Fruit fly (Drosophila melanogaster) whole organism, embryonic: ENCODE measurements around the gene CG34298.

Experiments
- Bgb ChIP-seq: fragments of 200-800 bp; sonication (Bioruptor generic); IDR thresholded peaks from 2 replicates; pipeline ENCODE4 v1.3.6; 2022; ENCODE audit warnings: missing biosample characterization, missing genetic modification characterization; ENCODE audit not compliant: partially characterized antibody
- Bteb2 ChIP-seq: fragments of 200-800 bp; sonication (Bioruptor generic); optimal IDR thresholded peaks from 2 replicates; lab custom pipeline; 2016; ENCODE audit warnings: missing biosample characterization, missing genetic modification characterization
- CG10543 ChIP-seq: fragments of 200-800 bp; sonication (Bioruptor generic); optimal IDR thresholded peaks from 3 replicates; lab custom pipeline; 2017; ENCODE audit warnings: missing biosample characterization, mild to moderate bottlenecking, missing genetic modification characterization, moderate library complexity
- CG11398 ChIP-seq: fragments of 200-800 bp; sonication (Bioruptor generic); optimal IDR thresholded peaks from 2 replicates; lab custom pipeline; 2016; ENCODE audit warnings: missing biosample characterization, missing genetic modification characterization
- CG11456 ChIP-seq: fragments of 200-800 bp; sonication (Bioruptor generic); IDR thresholded peaks from 3 replicates; pipeline ENCODE4 v1.3.6; 2022; ENCODE audit warnings: missing biosample characterization, missing genetic modification characterization
- CG12769 ChIP-seq: fragments of 200-800 bp; sonication (Bioruptor generic); optimal IDR thresholded peaks from 2 replicates; lab custom pipeline; 2019; ENCODE audit warnings: missing biosample characterization, mild to moderate bottlenecking, missing genetic modification characterization, moderate library complexity
- CG1603 ChIP-seq: fragments of 200-800 bp; sonication (Bioruptor generic); optimal IDR thresholded peaks from 2 replicates; lab custom pipeline; 2019; ENCODE audit warnings: missing biosample characterization, mild to moderate bottlenecking, missing genetic modification characterization, moderate library complexity
- CG17328 ChIP-seq: fragments of 200-800 bp; sonication (Bioruptor generic); IDR thresholded peaks from 2 replicates; pipeline ENCODE4 v1.3.6; 2022; ENCODE audit warnings: missing biosample characterization, missing genetic modification characterization
- CG18619 ChIP-seq: fragments of 200-800 bp; sonication (Bioruptor generic); optimal IDR thresholded peaks from 3 replicates; lab custom pipeline; 2017; ENCODE audit warnings: missing biosample characterization, mild to moderate bottlenecking, missing genetic modification characterization
- CG2129 ChIP-seq: fragments of 200-800 bp; sonication (Bioruptor generic); IDR thresholded peaks from 2 replicates; pipeline ENCODE4 v1.3.6; 2022; ENCODE audit warnings: missing biosample characterization, missing genetic modification characterization; ENCODE audit not compliant: partially characterized antibody
- CG3163 ChIP-seq: fragments of 200-800 bp; sonication (Bioruptor generic); optimal IDR thresholded peaks from 3 replicates; lab custom pipeline; 2016; ENCODE audit warnings: missing biosample characterization, missing genetic modification characterization
- CG6791 ChIP-seq: fragments of 200-800 bp; sonication (Bioruptor generic); IDR thresholded peaks from 3 replicates; pipeline ENCODE4 v1.3.6; 2022; ENCODE audit warnings: missing biosample characterization, missing genetic modification characterization; ENCODE audit not compliant: partially characterized antibody
- CG7556 ChIP-seq: fragments of 200-800 bp; sonication (Bioruptor generic); optimal IDR thresholded peaks from 2 replicates; lab custom pipeline; 2017; ENCODE audit warnings: missing biosample characterization, mild to moderate bottlenecking, missing genetic modification characterization
- CG7839 ChIP-seq: fragments of 200-800 bp; sonication (Bioruptor generic); optimal IDR thresholded peaks from 3 replicates; lab custom pipeline; 2018; ENCODE audit warnings: missing biosample characterization, mild to moderate bottlenecking, missing genetic modification characterization, moderate library complexity
- CG9609 ChIP-seq: fragments of 200-800 bp; sonication (Bioruptor generic); optimal IDR thresholded peaks from 3 replicates; lab custom pipeline; 2016; ENCODE audit warnings: missing biosample characterization, missing genetic modification characterization
- CG9876 ChIP-seq: fragments of 200-800 bp; sonication (Bioruptor generic); optimal IDR thresholded peaks from 2 replicates; lab custom pipeline; 2016; ENCODE audit warnings: missing biosample characterization, missing genetic modification characterization
- D19A ChIP-seq: fragments of 200-800 bp; optimal IDR thresholded peaks from 3 replicates; lab custom pipeline; 2019; ENCODE audit warnings: missing biosample characterization, mild to moderate bottlenecking, missing genetic modification characterization, moderate library complexity
- Dfd ChIP-seq, 2 experiments: fragments of >200 bp; optimal IDR thresholded peaks; 2 replicates each; lab custom pipeline; 2017; ENCODE audit warnings: missing biosample characterization in 2 of 2, missing genetic modification characterization in 2 of 2
- Dll ChIP-seq: fragments of 200-800 bp; sonication (Bioruptor generic); IDR thresholded peaks from 4 replicates; pipeline ENCODE4 v1.3.6; 2022; ENCODE audit warnings: missing biosample characterization, missing genetic modification characterization; ENCODE audit not compliant: partially characterized antibody
- HLHmδ ChIP-seq: fragments of 200-800 bp; sonication (Bioruptor generic); optimal IDR thresholded peaks from 2 replicates; lab custom pipeline; 2018; ENCODE audit warnings: missing biosample characterization, mild to moderate bottlenecking, missing genetic modification characterization, moderate library complexity
- Hey ChIP-seq: fragments of 200-800 bp; sonication (Bioruptor generic); optimal IDR thresholded peaks from 3 replicates; lab custom pipeline; 2018; ENCODE audit warnings: missing biosample characterization, mild to moderate bottlenecking, missing genetic modification characterization
- Hr39 ChIP-seq: fragments of >200 bp; optimal IDR thresholded peaks from 2 replicates; lab custom pipeline; 2017
- Rfx ChIP-seq: fragments of 200-800 bp; sonication (Bioruptor generic); IDR thresholded peaks from 2 replicates; pipeline ENCODE4 v1.3.6; 2022; ENCODE audit warnings: missing biosample characterization, missing genetic modification characterization
- bbx ChIP-seq: fragments of 200-800 bp; sonication (Bioruptor generic); IDR thresholded peaks from 2 replicates; pipeline ENCODE4 v1.3.6; 2022; ENCODE audit warnings: missing biosample characterization, missing genetic modification characterization; ENCODE audit not compliant: partially characterized antibody
- bigmax ChIP-seq: fragments of 200-800 bp; sonication (Bioruptor generic); optimal IDR thresholded peaks from 2 replicates; lab custom pipeline; 2018; ENCODE audit warnings: missing biosample characterization, mild to moderate bottlenecking, missing genetic modification characterization
- cg ChIP-seq: fragments of 200-800 bp; sonication (Bioruptor generic); optimal IDR thresholded peaks from 3 replicates; lab custom pipeline; 2019; ENCODE audit warnings: missing biosample characterization, mild to moderate bottlenecking, missing genetic modification characterization, moderate library complexity
- chif ChIP-seq, 2 experiments: fragments of 200-800 bp; sonication (Bioruptor generic); optimal IDR thresholded peaks; 3 replicates each; lab custom pipeline; 2016; ENCODE audit warnings: missing biosample characterization in 2 of 2, missing genetic modification characterization in 2 of 2
- chinmo ChIP-seq: fragments of 200-800 bp; sonication (Bioruptor generic); IDR thresholded peaks from 4 replicates; pipeline ENCODE4 v1.3.6; 2022; ENCODE audit warnings: missing biosample characterization, missing genetic modification characterization; ENCODE audit not compliant: partially characterized antibody
- chn ChIP-seq: fragments of 200-800 bp; sonication (Bioruptor generic); optimal IDR thresholded peaks from 2 replicates; lab custom pipeline; 2016; ENCODE audit warnings: missing biosample characterization, missing genetic modification characterization
- cwo ChIP-seq: fragments of 200-800 bp; sonication (Bioruptor generic); optimal IDR thresholded peaks from 3 replicates; lab custom pipeline; 2017; ENCODE audit warnings: missing biosample characterization, missing genetic modification characterization, mild to moderate bottlenecking, moderate library complexity, missing genetic modification reagents
- ewg ChIP-seq: fragments of 200-800 bp; sonication (Bioruptor generic); optimal IDR thresholded peaks from 3 replicates; lab custom pipeline; 2017; ENCODE audit warnings: mild to moderate bottlenecking, missing biosample characterization, missing genetic modification reagents, missing genetic modification characterization
- fd102C ChIP-seq: fragments of 200-800 bp; sonication (Bioruptor generic); optimal IDR thresholded peaks from 2 replicates; lab custom pipeline; 2018; ENCODE audit warnings: missing biosample characterization, mild to moderate bottlenecking, missing genetic modification characterization, moderate library complexity
- fru ChIP-seq: fragments of >200 bp; optimal IDR thresholded peaks from 2 replicates; lab custom pipeline; 2017
- gro ChIP-seq: fragments of 200-800 bp; sonication (Bioruptor generic); optimal IDR thresholded peaks from 2 replicates; lab custom pipeline; 2016; ENCODE audit warnings: missing biosample characterization, missing genetic modification characterization
- kah ChIP-seq: fragments of 200-800 bp; sonication (Bioruptor generic); optimal IDR thresholded peaks from 2 replicates; lab custom pipeline; 2018; ENCODE audit warnings: missing biosample characterization, mild to moderate bottlenecking, missing genetic modification characterization
- mam ChIP-seq: fragments of 200-800 bp; sonication (Bioruptor generic); optimal IDR thresholded peaks from 3 replicates; lab custom pipeline; 2016; ENCODE audit warnings: missing biosample characterization, missing genetic modification characterization
- nau ChIP-seq: fragments of 200-800 bp; sonication (Bioruptor generic); optimal IDR thresholded peaks from 3 replicates; lab custom pipeline; 2017; ENCODE audit warnings: missing biosample characterization, mild to moderate bottlenecking, missing genetic modification characterization, missing genetic modification reagents
- nmo ChIP-seq: fragments of 200-800 bp; sonication (Bioruptor generic); optimal IDR thresholded peaks from 2 replicates; lab custom pipeline; 2018; ENCODE audit warnings: missing biosample characterization, mild to moderate bottlenecking, missing genetic modification characterization, moderate library complexity
- oc ChIP-seq: fragments of 200-800 bp; sonication (Bioruptor generic); optimal IDR thresholded peaks from 2 replicates; lab custom pipeline; 2018; ENCODE audit warnings: missing biosample characterization, mild to moderate bottlenecking, missing genetic modification characterization, moderate library complexity
- pb ChIP-seq: fragments of 200-800 bp; sonication (Bioruptor generic); optimal IDR thresholded peaks from 3 replicates; lab custom pipeline; 2016; ENCODE audit warnings: missing biosample characterization, missing genetic modification characterization
- prd ChIP-seq, 3 experiments: fragments of >200 bp in 2 of 3; fragments of 200-800 bp in 1 of 3; sonication (Bioruptor generic) in 1 of 3; optimal IDR thresholded peaks in 2 of 3; IDR thresholded peaks in 1 of 3; 2 replicates in 2 of 3; 3 replicates in 1 of 3; pipeline versions ENCODE4 v1.3.6 to Lab custom; 2017 to 2022; ENCODE audit warnings: missing biosample characterization in 1 of 3, missing genetic modification characterization in 1 of 3
- salm ChIP-seq: fragments of 200-800 bp; sonication (Bioruptor generic); optimal IDR thresholded peaks from 2 replicates; lab custom pipeline; 2018; ENCODE audit warnings: missing biosample characterization, mild to moderate bottlenecking, missing genetic modification characterization
- sisA ChIP-seq: fragments of 200-800 bp; sonication (Bioruptor generic); IDR thresholded peaks from 2 replicates; pipeline ENCODE4 v1.3.6; 2022; ENCODE audit warnings: missing biosample characterization, missing genetic modification characterization
- so ChIP-seq: fragments of 200-800 bp; sonication (Bioruptor generic); IDR thresholded peaks from 3 replicates; pipeline ENCODE4 v1.3.6; 2022; ENCODE audit warnings: missing biosample characterization, missing genetic modification characterization
- sob ChIP-seq: fragments of 200-800 bp; sonication (Bioruptor generic); IDR thresholded peaks from 2 replicates; pipeline ENCODE4 v1.3.6; 2022; ENCODE audit warnings: missing biosample characterization, missing genetic modification characterization
- stwl ChIP-seq: fragments of 200-800 bp; sonication (Bioruptor generic); optimal IDR thresholded peaks from 3 replicates; lab custom pipeline; 2018; ENCODE audit warnings: missing biosample characterization, mild to moderate bottlenecking, missing genetic modification characterization, moderate library complexity
- tgo ChIP-seq: fragments of 200-800 bp; sonication (Bioruptor generic); IDR thresholded peaks from 3 replicates; pipeline ENCODE4 v1.3.6; 2022; ENCODE audit warnings: missing biosample characterization, missing genetic modification characterization
- tx ChIP-seq: fragments of 200-800 bp; sonication (Bioruptor generic); optimal IDR thresholded peaks from 2 replicates; lab custom pipeline; 2016; ENCODE audit warnings: missing biosample characterization, missing genetic modification characterization
- wdn ChIP-seq: fragments of 200-800 bp; sonication (Bioruptor generic); IDR thresholded peaks from 2 replicates; pipeline ENCODE4 v1.3.6; 2022; ENCODE audit warnings: missing biosample characterization, missing genetic modification characterization
- yki ChIP-seq: fragments of >200 bp; optimal IDR thresholded peaks from 3 replicates; lab custom pipeline; 2018

The CG34298 gene

DNA sequence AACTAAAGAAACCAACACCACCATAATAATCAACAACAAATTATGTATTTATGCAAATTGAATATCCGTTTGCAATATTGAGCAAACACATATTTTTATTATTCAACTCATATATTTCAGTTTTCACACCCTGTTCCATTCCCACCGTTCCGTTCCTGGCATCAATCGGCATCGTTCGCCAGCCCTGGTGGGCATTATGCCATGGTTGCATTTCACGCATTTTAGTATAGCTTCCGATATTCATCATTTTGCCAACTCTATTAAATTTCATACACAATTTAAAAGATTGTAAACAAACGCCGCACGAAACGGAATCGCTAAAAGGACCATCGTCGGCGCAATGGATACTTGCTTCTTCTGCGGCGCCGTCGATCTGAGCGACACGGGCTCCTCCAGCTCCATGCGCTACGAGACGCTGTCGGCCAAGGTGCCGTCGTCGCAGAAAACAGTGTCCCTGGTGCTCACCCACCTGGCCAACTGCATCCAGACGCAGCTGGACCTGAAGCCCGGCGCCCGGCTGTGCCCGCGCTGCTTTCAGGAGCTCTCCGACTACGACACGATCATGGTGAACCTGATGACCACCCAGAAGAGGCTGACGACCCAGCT lies 43.6 kb downstream of the CG34298 start, which contains the start of gene Sry-delta (continued):
- TF ChIP-seq Bteb2, result peak; percentile 74
- peak; percentile 92 for TF ChIP-seq CG9876
- no peak for TF ChIP-seq prd (optimal IDR thresholded peaks at IDR 0.05; lab: Kevin White, UChicago)
- peak; percentile 83 for TF ChIP-seq prd (GFP tag; IDR thresholded peaks at IDR 0.05; lab: Robert Waterston, UW)
- peak; percentile 83 for TF ChIP-seq tx (GFP tag; lab: Kevin White, UChicago)
- TF ChIP-seq CG11398 (GFP tag; lab: Kevin White, UChicago), result peak; percentile 70
- TF ChIP-seq CG11456, result peak; percentile 94
- peak; percentile 78 for TF ChIP-seq sisA
- peak; percentile 21 for TF ChIP-seq kah (GFP tag; lab: Kevin White, UChicago)
- peak; percentile 75 for TF ChIP-seq tgo (GFP tag; lab: Robert Waterston, UW)
- peak; percentile 44 for TF ChIP-seq salm (tag; lab: Kevin White, UChicago)
- no peak for TF ChIP-seq Hr39
- TF ChIP-seq fru (lab: Kevin White, UChicago), result no peak
- no peak for TF ChIP-seq oc (tag; lab: Kevin White, UChicago)
- TF ChIP-seq stwl (tag; lab: Kevin White, UChicago), result peak; percentile 93
- peak; percentile 18 for TF ChIP-seq HLHmδ
- TF ChIP-seq D19A (tag; lab: Kevin White, UChicago), result no peak
- TF ChIP-seq chif (GFP tag; optimal IDR thresholded peaks at IDR 0.05; lab: Kevin White, UChicago), result peak; percentile 78 to 80
- peak; percentile 79 for TF ChIP-seq Dll (GFP tag; lab: Robert Waterston, UW)
- TF ChIP-seq so, result no peak
- TF ChIP-seq bbx, result peak; percentile 77
- no peak for TF ChIP-seq CG7839 (tag; lab: Kevin White, UChicago)
- TF ChIP-seq wdn (GFP tag; lab: Robert Waterston, UW), result peak; percentile 56; the same call in 1 of the 2 replicates
- TF ChIP-seq mam (GFP tag; lab: Kevin White, UChicago), result peak; percentile 94
- TF ChIP-seq CG6791 (GFP tag; lab: Robert Waterston, UW), result peak; percentile 76
- TF ChIP-seq cwo (GFP tag; lab: Kevin White, UChicago), result no peak
- TF ChIP-seq nmo (GFP tag; lab: Kevin White, UChicago), result peak; percentile 81
- TF ChIP-seq CG9609 (GFP tag; lab: Kevin White, UChicago), result peak; percentile 85
- TF ChIP-seq bigmax (GFP tag; lab: Kevin White, UChicago), result peak; percentile 79
- TF ChIP-seq chinmo (GFP tag; lab: Robert Waterston, UW), result 0 out of 4 replicates have a peak, but pooled peaks have one; percentile 22
- no peak for TF ChIP-seq Dfd (GFP tag; optimal IDR thresholded peaks at IDR 0.05; lab: Kevin White, UChicago)
- peak; percentile 90 for TF ChIP-seq sob (GFP tag; lab: Robert Waterston, UW)
- TF ChIP-seq pb, result no peak
- no peak for TF ChIP-seq CG12769 (tag; lab: Kevin White, UChicago)
- TF ChIP-seq chn (GFP tag; lab: Kevin White, UChicago), result peak; percentile 85
- peak; percentile 53 for TF ChIP-seq CG7556 (GFP tag; lab: Kevin White, UChicago)
- TF ChIP-seq CG1603, result peak; percentile 99
- peak; percentile 56 for TF ChIP-seq CG2129
- TF ChIP-seq Hey (tag; lab: Kevin White, UChicago), result no peak
- peak; percentile 80 for TF ChIP-seq Bgb (GFP tag; lab: Robert Waterston, UW)
- TF ChIP-seq yki (lab: Kevin White, UChicago), result no peak
- TF ChIP-seq CG18619 (GFP tag; lab: Kevin White, UChicago), result peak; percentile 62
- peak; percentile 73 for TF ChIP-seq CG17328 (GFP tag; lab: Robert Waterston, UW)
- TF ChIP-seq nau (GFP tag; lab: Kevin White, UChicago), result no peak
- TF ChIP-seq Rfx (GFP tag; lab: Robert Waterston, UW), result peak; percentile 92
- peak; percentile 62 for TF ChIP-seq CG10543 (GFP tag; lab: Kevin White, UChicago)
- TF ChIP-seq CG3163 (GFP tag; lab: Kevin White, UChicago), result peak; percentile 60
- TF ChIP-seq ewg (GFP tag; lab: Kevin White, UChicago), result no peak
- no peak for TF ChIP-seq cg
- peak; percentile 44 for TF ChIP-seq fd102C (GFP tag; lab: Kevin White, UChicago)
- TF ChIP-seq gro (GFP tag; lab: Kevin White, UChicago), result peak; percentile 93
